Worm (Caenorhabditis elegans): ENCODE data around the gene str-41.

The str-41 gene

DNA sequence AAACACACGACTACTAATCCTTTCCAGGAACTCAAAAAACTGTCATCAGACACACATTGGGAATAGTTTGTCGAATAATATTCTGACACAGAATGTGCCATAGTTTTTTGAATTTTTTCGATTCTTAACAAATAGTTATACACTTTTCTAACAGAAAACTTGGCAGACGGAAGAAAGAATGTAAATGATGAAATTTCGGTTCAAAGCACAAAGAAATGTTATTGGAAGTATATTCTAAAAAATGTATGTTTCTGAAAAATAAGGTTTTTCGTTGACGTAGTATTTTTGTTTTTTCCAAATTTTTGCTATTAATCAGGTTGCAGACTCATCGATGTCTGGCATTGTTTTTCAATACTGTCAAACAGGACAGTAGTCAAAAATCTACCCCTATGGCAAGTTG lies 49.1 kb downstream of the str-41 start, which contains the start of gene srh-92:
srh-92 (minus strand) TSS at position 101 of the 400 bp plus-strand sequence.
- no peak for TF ChIP-seq hmbx-1 (tag; optimal IDR thresholded peaks at IDR 0.05)
- no peak for TF ChIP-seq tbx-11 (GFP tag; IDR thresholded peaks at IDR 0.05)
- TF ChIP-seq scrt-1 (GFP tag; IDR thresholded peaks at IDR 0.05): no peak
- TF ChIP-seq hnd-1 (tag; optimal IDR thresholded peaks at IDR 0.05): no peak
- no peak for TF ChIP-seq ceh-36 (tag; optimal IDR thresholded peaks at IDR 0.05)
- no peak for TF ChIP-seq flt-1 (GFP tag; IDR thresholded peaks at IDR 0.05)
- no peak for TF ChIP-seq ets-7 (tag; optimal IDR thresholded peaks at IDR 0.05)
- TF ChIP-seq hmg-4 (GFP tag; optimal IDR thresholded peaks at IDR 0.05): no peak
- no peak for TF ChIP-seq tra-4 (tag; optimal IDR thresholded peaks at IDR 0.05)
- TF ChIP-seq pes-1 (GFP tag; IDR thresholded peaks at IDR 0.05): no peak
- no peak for TF ChIP-seq ama-1 (optimal IDR thresholded peaks at IDR 0.05)
- TF ChIP-seq aly-1 (tag; optimal IDR thresholded peaks at IDR 0.05): no peak
- TF ChIP-seq ceh-13 (GFP tag; optimal IDR thresholded peaks at IDR 0.05): no peak
- TF ChIP-seq tbx-37 (GFP tag; conservative IDR thresholded peaks at IDR 0.05): no peak
- no peak for TF ChIP-seq sea-1 (GFP tag; conservative IDR thresholded peaks at IDR 0.05)
- no peak for TF ChIP-seq F13C5.2 (tag; optimal IDR thresholded peaks at IDR 0.05)
- TF ChIP-seq B0310.2 (tag; optimal IDR thresholded peaks at IDR 0.05): no peak
